Worm (Caenorhabditis elegans) whole organism, young adult: ENCODE results near the gene F46F3.3.

Experiments
- F49E8.2 ChIP-seq: sonication (generic microtip); optimal IDR thresholded peaks from 3 replicates; lab custom pipeline; 2017; ENCODE audit warnings: missing genetic modification characterization, mild to moderate bottlenecking, missing compliant biosample characterization, antibody characterized with exemption, moderate library complexity; ENCODE audit not compliant: insufficient read depth
- F52B5.7 ChIP-seq: sonication (generic microtip); optimal IDR thresholded peaks from 2 replicates; lab custom pipeline; 2016; ENCODE audit warnings: mild to moderate bottlenecking, missing genetic modification characterization, missing compliant biosample characterization
- Y53F4B.3 ChIP-seq: fragments of 200-800 bp; sonication (Bioruptor generic); IDR thresholded peaks from 2 replicates; pipeline ENCODE4 v1.3.6; 2022; ENCODE audit warnings: missing genetic modification reagents, missing genetic modification characterization, missing compliant biosample characterization
- Y53G8AR.9 ChIP-seq: fragments of 200-800 bp; sonication (Bioruptor generic); conservative IDR thresholded peaks from 2 replicates; pipeline ENCODE4 v1.3.6; 2022; ENCODE audit warnings: missing genetic modification reagents, missing genetic modification characterization, missing compliant biosample characterization
- Y56A3A.18 ChIP-seq: fragments of 200-800 bp; sonication (Bioruptor generic); IDR thresholded peaks from 2 replicates; pipeline ENCODE4 v1.3.6; 2022; ENCODE audit warnings: missing genetic modification reagents, missing genetic modification characterization, missing compliant biosample characterization
- Y67H2A.10 ChIP-seq: fragments of 200-800 bp; sonication (Bioruptor generic); conservative IDR thresholded peaks from 2 replicates; pipeline ENCODE4 v1.3.6; 2022; ENCODE audit warnings: missing genetic modification reagents, missing genetic modification characterization, missing compliant biosample characterization
- bed-1 ChIP-seq: fragments of 200-800 bp; sonication (Bioruptor generic); IDR thresholded peaks from 2 replicates; pipeline ENCODE4 v1.3.6; 2022; ENCODE audit warnings: missing genetic modification reagents, missing genetic modification characterization, missing compliant biosample characterization
- cebp-1 ChIP-seq, 2 experiments: fragments of 200-800 bp in 1 of 2; sonication (Bioruptor generic) in 1 of 2; sonication (generic microtip) in 1 of 2; IDR thresholded peaks in 1 of 2; optimal IDR thresholded peaks in 1 of 2; 2 replicates each; pipeline versions ENCODE4 v1.3.6 to Lab custom; 2017 to 2022; ENCODE audit warnings: missing compliant biosample characterization in 2 of 2, missing genetic modification characterization in 2 of 2, mild to moderate bottlenecking in 1 of 2, missing genetic modification reagents in 1 of 2, moderate library complexity in 1 of 2
- cebp-2 ChIP-seq: fragments of 200-800 bp; sonication (Bioruptor generic); IDR thresholded peaks from 2 replicates; pipeline ENCODE4 v1.3.6; 2022; ENCODE audit warnings: missing genetic modification characterization, missing compliant biosample characterization
- ceh-91 ChIP-seq: fragments of 200-800 bp; sonication (Bioruptor generic); IDR thresholded peaks from 2 replicates; pipeline ENCODE4 v1.3.6; 2022; ENCODE audit warnings: missing genetic modification reagents, missing genetic modification characterization, missing compliant biosample characterization
- chd-7 ChIP-seq: sonication (generic microtip); optimal IDR thresholded peaks from 2 replicates; lab custom pipeline; 2016; ENCODE audit warnings: mild to moderate bottlenecking, missing genetic modification characterization, moderate library complexity, missing compliant biosample characterization
- die-1 ChIP-seq: sonication (generic microtip); optimal IDR thresholded peaks from 2 replicates; lab custom pipeline; 2016; ENCODE audit warnings: missing genotype, mild to moderate bottlenecking, missing genetic modification characterization, missing compliant biosample characterization
- dpff-1 ChIP-seq: sonication (generic microtip); optimal IDR thresholded peaks from 2 replicates; lab custom pipeline; 2017; ENCODE audit warnings: mild to moderate bottlenecking, missing genetic modification characterization, missing compliant biosample characterization
- dpl-1 ChIP-seq: fragments of 150-350 bp; optimal IDR thresholded peaks from 2 replicates; lab custom pipeline; 2014; ENCODE audit warnings: missing biosample characterization, missing genetic modification reagents, missing genetic modification characterization
- fkh-3 ChIP-seq: sonication (generic microtip); optimal IDR thresholded peaks from 2 replicates; lab custom pipeline; 2016; ENCODE audit warnings: mild to moderate bottlenecking, missing genetic modification characterization, missing compliant biosample characterization
- let-607 ChIP-seq, 2 experiments: fragments of 200-800 bp in 1 of 2; sonication (Bioruptor generic) in 1 of 2; sonication (generic microtip) in 1 of 2; optimal IDR thresholded peaks; 2 replicates each; lab custom pipeline; 2016 to 2018; ENCODE audit warnings: mild to moderate bottlenecking in 2 of 2, missing compliant biosample characterization in 2 of 2, missing genetic modification characterization in 2 of 2, moderate library complexity in 2 of 2, missing genotype in 1 of 2
- madf-6 ChIP-seq: fragments of 200-800 bp; sonication (Bioruptor generic); IDR thresholded peaks from 2 replicates; pipeline ENCODE4 v1.3.6; 2022; ENCODE audit warnings: missing genetic modification reagents, missing genetic modification characterization, missing compliant biosample characterization
- mcd-1 ChIP-seq: fragments of 200-800 bp; sonication (Bioruptor generic); IDR thresholded peaks from 2 replicates; pipeline ENCODE4 v1.3.6; 2022; ENCODE audit warnings: missing genetic modification reagents, missing genetic modification characterization, missing compliant biosample characterization
- nhr-80 ChIP-seq: sonication (generic microtip); optimal IDR thresholded peaks from 2 replicates; lab custom pipeline; 2016; ENCODE audit warnings: missing genetic modification characterization, missing compliant biosample characterization
- rcor-1 ChIP-seq: fragments of 200-800 bp; sonication (Bioruptor generic); IDR thresholded peaks from 2 replicates; pipeline ENCODE4 v1.3.6; 2022; ENCODE audit warnings: missing genetic modification reagents, missing genetic modification characterization, missing compliant biosample characterization
- rec-8 ChIP-seq, 2 experiments: sonication (generic microtip); optimal IDR thresholded peaks; 2 replicates each; lab custom pipeline; 2016; ENCODE audit warnings: mild to moderate bottlenecking in 2 of 2, missing genetic modification characterization in 2 of 2, missing genetic modification reagents in 2 of 2, missing genotype in 2 of 2, missing biosample characterization in 1 of 2, missing compliant biosample characterization in 1 of 2, moderate library complexity in 1 of 2
- sea-2 ChIP-seq: fragments of 200-800 bp; sonication (Bioruptor generic); IDR thresholded peaks from 2 replicates; pipeline ENCODE4 v1.3.6; 2022; ENCODE audit warnings: missing genetic modification characterization, missing compliant biosample characterization
- snpc-4 ChIP-seq, 5 experiments: fragments of 150-350 bp in 1 of 5; sonication (generic microtip) in 4 of 5; optimal IDR thresholded peaks; 2 replicates each; lab custom pipeline; 2014 to 2018; ENCODE audit warnings: missing genetic modification characterization in 5 of 5, missing biosample characterization in 3 of 5, antibody characterized with exemption in 2 of 5, mild to moderate bottlenecking in 2 of 5, missing compliant biosample characterization in 2 of 5, missing genotype in 2 of 5, moderate library complexity in 2 of 5, missing genetic modification reagents in 1 of 5
- sptf-2 ChIP-seq: fragments of 200-800 bp; sonication (Bioruptor generic); optimal IDR thresholded peaks from 2 replicates; lab custom pipeline; 2018; ENCODE audit warnings: mild to moderate bottlenecking, missing genetic modification characterization, missing compliant biosample characterization
- tlf-1 ChIP-seq: fragments of 200-800 bp; sonication (Bioruptor generic); optimal IDR thresholded peaks from 2 replicates; lab custom pipeline; 2018; ENCODE audit warnings: mild to moderate bottlenecking, missing genetic modification characterization, missing compliant biosample characterization
- zim-3 ChIP-seq: sonication (generic microtip); optimal IDR thresholded peaks from 2 replicates; lab custom pipeline; 2017; ENCODE audit warnings: mild to moderate bottlenecking, missing genetic modification characterization, moderate library complexity, missing compliant biosample characterization
- ztf-6 ChIP-seq: fragments of 200-800 bp; sonication (Bioruptor generic); IDR thresholded peaks from 2 replicates; pipeline ENCODE4 v1.3.6; 2022; ENCODE audit warnings: missing genetic modification reagents, missing genetic modification characterization, missing compliant biosample characterization

F46F3.3 gene

DNA sequence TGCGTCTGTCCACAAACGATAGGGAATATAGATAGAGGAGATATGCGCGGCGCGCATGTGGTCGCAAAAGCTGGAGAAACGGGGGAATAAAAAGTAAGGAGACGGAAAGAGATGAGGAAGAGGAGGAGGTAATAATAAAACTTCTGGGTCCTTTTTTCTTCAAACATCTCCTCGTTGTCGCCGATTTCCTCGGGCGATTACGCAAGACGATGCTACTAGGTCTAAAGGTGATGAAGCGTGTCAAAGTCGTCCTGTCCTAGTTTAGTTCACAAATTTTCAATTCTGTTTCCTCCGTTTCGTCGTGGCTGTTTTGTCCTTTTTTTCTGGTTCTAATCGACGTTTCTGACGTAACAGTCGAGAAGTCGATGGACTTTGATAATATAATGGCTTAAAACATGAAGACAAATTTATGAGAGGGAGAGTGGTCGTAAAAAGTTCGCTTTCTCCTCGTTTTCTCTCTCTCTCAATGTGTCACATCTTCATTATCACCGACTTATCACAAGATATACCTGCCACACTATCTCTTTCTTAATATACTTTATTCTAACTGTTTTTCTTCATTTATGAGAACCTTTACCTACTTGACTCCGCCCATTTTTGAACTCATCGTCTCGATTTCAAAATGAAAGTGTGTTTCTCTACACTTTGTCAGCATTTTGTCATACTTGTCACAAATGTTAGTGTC, 13.4 kb downstream of the F46F3.3 start:
- no peak for TF ChIP-seq F49E8.2 (tag; lab: Kevin White, UChicago)
- TF ChIP-seq cebp-2, result no peak
- TF ChIP-seq madf-6, result no peak
- TF ChIP-seq F52B5.7 (tag; lab: Kevin White, UChicago), result no peak
- no peak for TF ChIP-seq snpc-4 (GFP tag; optimal IDR thresholded peaks at IDR 0.05; lab: Kevin White, UChicago)
- TF ChIP-seq snpc-4 (tag; optimal IDR thresholded peaks at IDR 0.05; lab: Kevin White, UChicago), result no peak
- TF ChIP-seq ceh-91 (GFP tag; lab: Robert Waterston, UW), result no peak
- no peak for TF ChIP-seq let-607 (tag; optimal IDR thresholded peaks at IDR 0.05; lab: Kevin White, UChicago)
- TF ChIP-seq dpl-1 (GFP tag; lab: Kevin White, UChicago), result no peak
- TF ChIP-seq rec-8 (tag; optimal IDR thresholded peaks at IDR 0.05; lab: Kevin White, UChicago), result no peak
- no peak for TF ChIP-seq Y67H2A.10
- no peak for TF ChIP-seq sptf-2 (GFP tag; lab: Kevin White, UChicago)

DNA sequence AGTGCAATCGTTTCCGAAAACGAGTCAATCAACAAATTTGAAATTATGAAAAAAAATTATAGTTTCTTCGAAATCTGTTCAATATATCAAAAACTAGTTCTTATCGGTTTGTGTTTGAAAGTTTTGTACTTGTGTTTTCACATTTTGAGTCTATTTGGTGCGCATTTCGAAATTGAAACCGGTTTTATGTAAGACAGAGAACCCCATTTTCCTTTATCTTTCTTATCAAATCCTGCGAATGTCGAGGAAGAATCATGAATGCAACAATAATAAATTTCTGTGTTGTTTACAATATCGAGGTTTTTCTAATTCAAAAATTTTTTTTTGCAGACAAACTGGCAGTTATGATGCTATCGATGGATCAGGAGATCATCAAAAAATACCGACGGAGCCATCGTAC, 15.6 kb downstream of the F46F3.3 start:
- TF ChIP-seq bed-1 (GFP tag; lab: Robert Waterston, UW) (no peak), cebp-1 (GFP tag; IDR thresholded peaks at IDR 0.05; lab: Robert Waterston, UW) (no peak), cebp-1 (tag; optimal IDR thresholded peaks at IDR 0.05; lab: Kevin White, UChicago) (peak; percentile 8)

DNA sequence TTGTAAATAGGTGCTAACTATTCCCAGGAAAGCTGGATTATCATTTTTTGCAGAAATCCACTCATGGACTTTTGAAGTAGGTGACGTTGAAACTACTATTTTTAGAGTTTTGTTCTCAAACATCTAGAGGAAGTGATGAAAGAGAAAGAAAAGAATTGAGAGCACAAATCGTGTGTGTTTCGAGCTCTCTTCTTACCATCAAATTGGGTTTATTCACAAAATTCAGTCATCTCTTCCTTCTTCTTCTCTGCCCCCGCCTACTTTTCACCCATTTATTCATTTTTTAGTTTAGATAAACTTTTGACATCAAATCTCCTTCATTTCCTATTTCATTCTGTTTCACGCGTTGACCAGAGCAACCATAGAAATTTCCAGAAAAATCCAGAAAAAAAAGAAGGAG, 19.6 kb downstream of the F46F3.3 start, which contains the start of gene W05E10.2:
Gene W05E10.2 (plus strand): TSS at position 301 of the 400 bp plus-strand sequence.
- no peak for TF ChIP-seq ceh-91 (GFP tag; lab: Robert Waterston, UW)
- no peak for TF ChIP-seq rcor-1
- no peak for TF ChIP-seq sea-2
- no peak for TF ChIP-seq ztf-6 (GFP tag; lab: Robert Waterston, UW)
- TF ChIP-seq fkh-3 (tag; lab: Kevin White, UChicago), result no peak
- no peak for TF ChIP-seq F52B5.7 (tag; lab: Kevin White, UChicago)
- no peak for TF ChIP-seq F49E8.2 (tag; lab: Kevin White, UChicago)
- TF ChIP-seq zim-3 (tag; lab: Kevin White, UChicago), result no peak
- TF ChIP-seq Y53G8AR.9 (GFP tag; lab: Robert Waterston, UW), result no peak
- TF ChIP-seq die-1, result no peak
- TF ChIP-seq cebp-2, result no peak
- TF ChIP-seq tlf-1, result no peak
- no peak for TF ChIP-seq mcd-1 (GFP tag; lab: Robert Waterston, UW)
- TF ChIP-seq Y53F4B.3 (GFP tag; lab: Robert Waterston, UW), result no peak
- no peak for TF ChIP-seq chd-7 (tag; lab: Kevin White, UChicago)

DNA sequence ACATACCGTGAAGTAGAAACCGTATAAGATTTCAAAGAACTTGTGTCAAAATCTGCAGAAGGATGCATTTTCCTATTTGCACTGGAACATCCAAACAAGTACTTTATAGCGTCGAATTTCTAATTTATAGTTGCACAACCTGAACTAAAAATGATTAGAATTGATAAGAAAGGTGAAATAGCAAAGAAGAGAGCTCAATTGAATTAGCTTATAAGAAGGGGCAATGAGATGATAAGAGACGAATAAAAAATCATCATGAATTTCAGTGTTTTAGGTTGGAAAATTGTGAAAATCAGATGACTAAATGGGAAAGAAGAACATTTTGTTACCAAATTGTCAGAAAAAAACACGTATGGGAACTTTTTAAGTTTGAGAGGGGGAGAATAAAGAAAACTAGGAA, 24.3 kb downstream of the F46F3.3 start, which contains the start of gene W05E10.1:
Gene W05E10.1 (minus strand): TSS at position 139 of the 400 bp plus-strand sequence.
- TF ChIP-seq dpff-1 (tag; lab: Kevin White, UChicago) (no peak), nhr-80 (tag; lab: Kevin White, UChicago) (peak; percentile 57)

DNA sequence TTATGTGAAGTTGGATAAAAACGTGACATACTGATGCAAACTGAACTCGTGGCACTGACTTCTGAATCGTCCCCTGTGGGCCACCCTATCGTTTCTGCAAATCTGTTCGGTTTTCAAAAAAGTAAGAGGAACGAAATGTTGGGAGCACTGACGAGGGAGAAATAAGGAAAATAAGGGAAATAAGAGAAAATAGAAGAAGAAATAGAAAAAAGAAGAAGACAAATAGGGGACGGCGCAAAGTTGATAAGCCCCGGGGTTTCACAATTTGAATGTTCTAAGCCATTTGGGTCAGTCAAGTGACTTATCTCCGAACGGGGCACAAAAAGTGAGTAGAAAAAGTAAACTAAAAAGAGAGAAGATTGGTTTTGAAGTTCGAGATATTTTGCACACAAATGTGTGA, 28.3 kb downstream of the F46F3.3 start, which contains the start of gene W05E10.5:
Gene W05E10.5 (minus strand): TSS at position 101 of the 400 bp plus-strand sequence.
- TF ChIP-seq fkh-3 (tag; lab: Kevin White, UChicago) (no peak), Y56A3A.18 (GFP tag; lab: Robert Waterston, UW) (no peak)
- TF ChIP-seq, all 124 proteins: peak for 0
